Fruit fly (Drosophila melanogaster) Kc167 (cell line): ENCODE data around the gene knrl.

Experiments used
- Sin3A ChIP-seq: fragments of >200 bp; optimal IDR thresholded peaks from 2 replicates; lab custom pipeline; 2018; ENCODE audit warnings: missing external identifiers
- h ChIP-seq: fragments of >200 bp; optimal IDR thresholded peaks from 3 replicates; lab custom pipeline; 2018; ENCODE audit warnings: missing external identifiers
- insv ChIP-seq: fragments of >200 bp; optimal IDR thresholded peaks from 3 replicates; lab custom pipeline; 2018; ENCODE audit warnings: missing external identifiers
- psq ChIP-seq: fragments of >200 bp; optimal IDR thresholded peaks from 2 replicates; lab custom pipeline; 2017; ENCODE audit warnings: missing external identifiers
- ttk ChIP-seq: sonication (Bioruptor generic); optimal IDR thresholded peaks from 2 replicates; lab custom pipeline; 2017; ENCODE audit warnings: missing external identifiers

DNA sequence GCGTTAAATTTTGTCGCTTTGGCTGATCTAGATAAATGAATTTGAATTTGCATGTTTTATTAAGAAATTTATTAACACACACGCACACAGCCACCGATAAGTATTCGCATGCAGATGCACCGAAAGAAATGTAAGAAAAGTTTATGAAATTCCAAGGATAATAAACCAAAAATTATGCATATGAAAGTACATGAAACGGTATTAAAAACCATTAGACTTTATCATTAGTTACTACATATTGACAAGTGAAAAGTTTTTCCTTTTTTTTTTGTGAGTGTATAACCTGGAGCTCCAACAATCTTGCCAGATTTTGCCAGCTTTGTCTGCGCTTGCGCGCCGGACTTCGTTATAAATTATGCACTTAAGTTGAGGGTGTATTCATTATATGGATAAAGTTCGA lies 28.5 kb upstream of the knrl start:
- TF ChIP-seq psq (lab: Kevin White, UChicago): no peak
- no peak for TF ChIP-seq ttk
- no peak for TF ChIP-seq insv (lab: Kevin White, UChicago)
- TF ChIP-seq Sin3A (lab: Kevin White, UChicago): no peak
- TF ChIP-seq h: no peak
